Worm (Caenorhabditis elegans) whole organism, young adult: Measurements from ENCODE around the gene ZK1240.2.

ENCODE experiments used
- B0336.3 ChIP-seq: fragments of 200-800 bp; sonication (Bioruptor generic); IDR thresholded peaks from 2 replicates; pipeline ENCODE4 v1.3.6; 2022; ENCODE audit warnings: missing genetic modification characterization, missing compliant biosample characterization
- F37B4.10 ChIP-seq: fragments of 200-800 bp; sonication (Bioruptor generic); IDR thresholded peaks from 2 replicates; pipeline ENCODE4 v1.3.6; 2022; ENCODE audit warnings: missing genetic modification characterization, missing compliant biosample characterization
- F52B5.7 ChIP-seq: sonication (generic microtip); optimal IDR thresholded peaks from 2 replicates; lab custom pipeline; 2016; ENCODE audit warnings: mild to moderate bottlenecking, missing genetic modification characterization, missing compliant biosample characterization
- bed-2 ChIP-seq: fragments of 200-800 bp; sonication (Bioruptor generic); IDR thresholded peaks from 2 replicates; pipeline ENCODE4 v1.3.6; 2022; ENCODE audit warnings: missing genetic modification reagents, missing genetic modification characterization, missing compliant biosample characterization
- ceh-91 ChIP-seq: fragments of 200-800 bp; sonication (Bioruptor generic); IDR thresholded peaks from 2 replicates; pipeline ENCODE4 v1.3.6; 2022; ENCODE audit warnings: missing genetic modification reagents, missing genetic modification characterization, missing compliant biosample characterization
- fkh-3 ChIP-seq: sonication (generic microtip); optimal IDR thresholded peaks from 2 replicates; lab custom pipeline; 2016; ENCODE audit warnings: mild to moderate bottlenecking, missing genetic modification characterization, missing compliant biosample characterization
- lag-1 ChIP-seq: fragments of 200-800 bp; sonication (Bioruptor generic); IDR thresholded peaks from 2 replicates; pipeline ENCODE4 v1.3.6; 2022; ENCODE audit warnings: missing genetic modification reagents, missing genetic modification characterization, missing compliant biosample characterization
- unc-62 ChIP-seq: fragments of 150-350 bp; optimal IDR thresholded peaks from 2 replicates; lab custom pipeline; 2014; ENCODE audit warnings: missing biosample characterization, missing genetic modification reagents, missing genetic modification characterization
- ztf-28 ChIP-seq: fragments of 200-800 bp; sonication (Bioruptor generic); IDR thresholded peaks from 2 replicates; pipeline ENCODE4 v1.3.6; 2022; ENCODE audit warnings: missing genetic modification reagents, missing genetic modification characterization, missing compliant biosample characterization

- TF ChIP-seq unc-62 = no peak
- TF ChIP-seq ztf-28 (GFP tag; lab: Robert Waterston, UW) = no peak
- TF ChIP-seq fkh-3 (tag; lab: Kevin White, UChicago) = no peak
- no peak for TF ChIP-seq ceh-91 (GFP tag; lab: Robert Waterston, UW)
- TF ChIP-seq bed-2 (GFP tag; lab: Robert Waterston, UW) = no peak
- TF ChIP-seq F52B5.7 = no peak
- no peak for TF ChIP-seq F37B4.10
- no peak for TF ChIP-seq B0336.3 (GFP tag; lab: Robert Waterston, UW)
- no peak for TF ChIP-seq lag-1 (GFP tag; lab: Robert Waterston, UW)
These were observed 33.7 kb upstream of the ZK1240.2 start for ce11 chrII:2289441-2289840.
